Fruit fly (Drosophila melanogaster) whole organism, embryonic: Measurements from ENCODE around the gene Cdc5.
A peak's percentile ranks its signal among the peaks of the same experiment; 100 is the strongest.

Experiments used
- ATbp ChIP-seq: fragments of 200-800 bp; sonication (Bioruptor generic); optimal IDR thresholded peaks from 2 replicates; lab custom pipeline; 2017; ENCODE audit warnings: missing biosample characterization, mild to moderate bottlenecking, missing genetic modification characterization, missing genetic modification reagents
- Ada2b ChIP-seq: fragments of 200-800 bp; sonication (Bioruptor generic); IDR thresholded peaks from 2 replicates; pipeline ENCODE4 v1.3.6; 2022; ENCODE audit warnings: missing biosample characterization, missing genetic modification characterization
- CG10209 ChIP-seq: fragments of 200-800 bp; sonication (Bioruptor generic); optimal IDR thresholded peaks from 3 replicates; lab custom pipeline; 2017; ENCODE audit warnings: missing biosample characterization, mild to moderate bottlenecking, missing genetic modification characterization, missing genetic modification reagents
- CG11560 ChIP-seq: fragments of 200-800 bp; sonication (Bioruptor generic); IDR thresholded peaks from 3 replicates; pipeline ENCODE4 v1.3.6; 2022; ENCODE audit warnings: missing biosample characterization, missing genetic modification characterization
- CG12071 ChIP-seq: fragments of 200-800 bp; sonication (Bioruptor generic); optimal IDR thresholded peaks from 3 replicates; lab custom pipeline; 2018; ENCODE audit warnings: missing biosample characterization, mild to moderate bottlenecking, missing genetic modification characterization
- CG12769 ChIP-seq: fragments of 200-800 bp; sonication (Bioruptor generic); optimal IDR thresholded peaks from 2 replicates; lab custom pipeline; 2019; ENCODE audit warnings: missing biosample characterization, mild to moderate bottlenecking, missing genetic modification characterization, moderate library complexity
- CG13123 ChIP-seq: fragments of 200-800 bp; sonication (Bioruptor generic); optimal IDR thresholded peaks from 2 replicates; lab custom pipeline; 2016; ENCODE audit warnings: missing biosample characterization, missing genetic modification characterization
- CG13775 ChIP-seq: fragments of 200-800 bp; sonication (Bioruptor generic); optimal IDR thresholded peaks from 3 replicates; lab custom pipeline; 2017; ENCODE audit warnings: missing biosample characterization, mild to moderate bottlenecking, missing genetic modification characterization
- CG14860 ChIP-seq: fragments of 200-800 bp; sonication (Bioruptor generic); IDR thresholded peaks from 3 replicates; pipeline ENCODE4 v1.3.6; 2022; ENCODE audit warnings: missing biosample characterization, missing genetic modification characterization; ENCODE audit not compliant: partially characterized antibody
- CG1602 ChIP-seq: fragments of 200-800 bp; sonication (Bioruptor generic); optimal IDR thresholded peaks from 3 replicates; lab custom pipeline; 2016; ENCODE audit warnings: missing biosample characterization, missing genetic modification characterization
- CG17328 ChIP-seq: fragments of 200-800 bp; sonication (Bioruptor generic); IDR thresholded peaks from 2 replicates; pipeline ENCODE4 v1.3.6; 2022; ENCODE audit warnings: missing biosample characterization, missing genetic modification characterization
- CG17568 ChIP-seq: fragments of 200-800 bp; sonication (Bioruptor generic); optimal IDR thresholded peaks from 2 replicates; lab custom pipeline; 2018; ENCODE audit warnings: missing biosample characterization, mild to moderate bottlenecking, missing genetic modification characterization, moderate library complexity
- CG18011 ChIP-seq: fragments of 200-800 bp; sonication (Bioruptor generic); optimal IDR thresholded peaks from 2 replicates; lab custom pipeline; 2017; ENCODE audit warnings: missing biosample characterization, missing genetic modification characterization, mild to moderate bottlenecking, moderate library complexity, missing genotype
- CG18619 ChIP-seq: fragments of 200-800 bp; sonication (Bioruptor generic); optimal IDR thresholded peaks from 3 replicates; lab custom pipeline; 2017; ENCODE audit warnings: missing biosample characterization, mild to moderate bottlenecking, missing genetic modification characterization
- CG30403 ChIP-seq: fragments of 200-800 bp; sonication (Bioruptor generic); optimal IDR thresholded peaks from 3 replicates; lab custom pipeline; 2016; ENCODE audit warnings: missing biosample characterization, missing genetic modification characterization
- CG30431 ChIP-seq: fragments of 200-800 bp; sonication (Bioruptor generic); optimal IDR thresholded peaks from 2 replicates; lab custom pipeline; 2017; ENCODE audit warnings: missing biosample characterization, missing genetic modification characterization
- CG31365 ChIP-seq: fragments of 200-800 bp; sonication (Bioruptor generic); optimal IDR thresholded peaks from 2 replicates; lab custom pipeline; 2018; ENCODE audit warnings: missing biosample characterization, mild to moderate bottlenecking, missing genetic modification characterization
- CG32767 ChIP-seq: fragments of 200-800 bp; sonication (Bioruptor generic); IDR thresholded peaks from 2 replicates; pipeline ENCODE4 v1.3.6; 2022; ENCODE audit warnings: missing biosample characterization, missing genetic modification characterization
- CG3995 ChIP-seq: fragments of 200-800 bp; sonication (Bioruptor generic); optimal IDR thresholded peaks from 3 replicates; lab custom pipeline; 2016; ENCODE audit warnings: missing biosample characterization, missing genetic modification characterization
- CG4854 ChIP-seq: fragments of 200-800 bp; sonication (Bioruptor generic); optimal IDR thresholded peaks from 2 replicates; lab custom pipeline; 2016; ENCODE audit warnings: missing biosample characterization, missing genetic modification characterization, inconsistent platforms
- CG5245 ChIP-seq: fragments of 200-800 bp; sonication (Bioruptor generic); optimal IDR thresholded peaks from 3 replicates; lab custom pipeline; 2016; ENCODE audit warnings: missing biosample characterization, missing genetic modification characterization
- CG9215 ChIP-seq: fragments of 200-800 bp; sonication (Bioruptor generic); IDR thresholded peaks from 2 replicates; pipeline ENCODE4 v1.3.6; 2022; ENCODE audit warnings: missing biosample characterization, missing genetic modification characterization
- Dll ChIP-seq: fragments of 200-800 bp; sonication (Bioruptor generic); IDR thresholded peaks from 4 replicates; pipeline ENCODE4 v1.3.6; 2022; ENCODE audit warnings: missing biosample characterization, missing genetic modification characterization; ENCODE audit not compliant: partially characterized antibody
- E2f1 ChIP-seq: fragments of 200-800 bp; sonication (Bioruptor generic); IDR thresholded peaks from 2 replicates; pipeline ENCODE4 v1.3.6; 2022; ENCODE audit warnings: missing biosample characterization, missing genetic modification characterization
- Eip74EF ChIP-seq, 2 experiments: fragments of 200-800 bp in 1 of 2; fragments of >200 bp in 1 of 2; sonication (Bioruptor generic) in 1 of 2; optimal IDR thresholded peaks; 2 replicates each; lab custom pipeline; 2017 to 2019; ENCODE audit warnings: missing biosample characterization in 2 of 2, missing genetic modification characterization in 2 of 2, mild to moderate bottlenecking in 1 of 2, moderate library complexity in 1 of 2
- Hey ChIP-seq: fragments of 200-800 bp; sonication (Bioruptor generic); optimal IDR thresholded peaks from 3 replicates; lab custom pipeline; 2018; ENCODE audit warnings: missing biosample characterization, mild to moderate bottlenecking, missing genetic modification characterization
- Hmx ChIP-seq: fragments of 200-800 bp; sonication (Bioruptor generic); optimal IDR thresholded peaks from 2 replicates; lab custom pipeline; 2016; ENCODE audit warnings: missing biosample characterization, missing genetic modification characterization
- Hr3 ChIP-seq: fragments of 200-800 bp; sonication (Bioruptor generic); optimal IDR thresholded peaks from 3 replicates; lab custom pipeline; 2016; ENCODE audit warnings: missing biosample characterization, missing genetic modification characterization
- Mad ChIP-seq: fragments of 200-800 bp; sonication (Bioruptor generic); optimal IDR thresholded peaks from 2 replicates; lab custom pipeline; 2016; ENCODE audit warnings: missing biosample characterization, missing genetic modification characterization
- NC2α ChIP-seq: fragments of 200-800 bp; sonication (Bioruptor generic); optimal IDR thresholded peaks from 2 replicates; lab custom pipeline; 2016; ENCODE audit warnings: missing biosample characterization, missing genetic modification characterization
- Neu2 ChIP-seq: fragments of 200-800 bp; sonication (Bioruptor generic); optimal IDR thresholded peaks from 3 replicates; lab custom pipeline; 2016; ENCODE audit warnings: missing biosample characterization, missing genetic modification characterization, borderline replicate concordance
- Ptx1 ChIP-seq: fragments of 200-800 bp; sonication (Bioruptor generic); IDR thresholded peaks from 2 replicates; pipeline ENCODE4 v1.3.6; 2022; ENCODE audit warnings: missing biosample characterization, missing genetic modification characterization
- Trl ChIP-seq, 3 experiments: fragments of >200 bp in 2 of 3; fragments of 200-800 bp in 1 of 3; sonication (Bioruptor generic) in 1 of 3; optimal IDR thresholded peaks; 2 replicates in 1 of 3; 3 replicates in 2 of 3; lab custom pipeline; 2016 to 2017; ENCODE audit warnings: missing biosample characterization in 1 of 3, missing genetic modification characterization in 1 of 3
- abd-A ChIP-seq: fragments of 200-800 bp; sonication (Bioruptor generic); optimal IDR thresholded peaks from 3 replicates; lab custom pipeline; 2019; ENCODE audit warnings: missing biosample characterization, mild to moderate bottlenecking, missing genetic modification characterization, moderate library complexity
- ac ChIP-seq: fragments of 200-800 bp; sonication (Bioruptor generic); optimal IDR thresholded peaks from 3 replicates; lab custom pipeline; 2017; ENCODE audit warnings: missing biosample characterization, mild to moderate bottlenecking, missing genetic modification characterization
- ap ChIP-seq: fragments of 200-800 bp; sonication (Bioruptor generic); IDR thresholded peaks from 2 replicates; pipeline ENCODE4 v1.3.6; 2022; ENCODE audit warnings: missing biosample characterization, missing genetic modification characterization
- cato ChIP-seq: fragments of 200-800 bp; sonication (Bioruptor generic); optimal IDR thresholded peaks from 2 replicates; lab custom pipeline; 2016; ENCODE audit warnings: missing biosample characterization, missing genetic modification characterization, borderline replicate concordance
- crol ChIP-seq: fragments of 200-800 bp; sonication (Bioruptor generic); IDR thresholded peaks from 2 replicates; pipeline ENCODE4 v1.3.6; 2022; ENCODE audit warnings: missing biosample characterization, missing genetic modification characterization
- fu2 ChIP-seq: fragments of 200-800 bp; sonication (Bioruptor generic); optimal IDR thresholded peaks from 2 replicates; lab custom pipeline; 2016; ENCODE audit warnings: missing biosample characterization, missing genetic modification characterization
- gsb ChIP-seq: fragments of 200-800 bp; sonication (Bioruptor generic); IDR thresholded peaks from 2 replicates; pipeline ENCODE4 v1.3.6; 2022; ENCODE audit warnings: missing biosample characterization, missing genetic modification characterization
- h ChIP-seq: fragments of >200 bp; optimal IDR thresholded peaks from 2 replicates; lab custom pipeline; 2017
- her ChIP-seq: fragments of 200-800 bp; sonication (Bioruptor generic); optimal IDR thresholded peaks from 2 replicates; lab custom pipeline; 2016; ENCODE audit warnings: missing biosample characterization, missing genetic modification characterization
- jing ChIP-seq: fragments of 200-800 bp; sonication (Bioruptor generic); optimal IDR thresholded peaks from 2 replicates; lab custom pipeline; 2018; ENCODE audit warnings: missing biosample characterization, mild to moderate bottlenecking, missing genetic modification characterization
- luna ChIP-seq: fragments of 200-800 bp; sonication (Bioruptor generic); optimal IDR thresholded peaks from 2 replicates; lab custom pipeline; 2016; ENCODE audit warnings: missing biosample characterization, missing genetic modification characterization
- pb ChIP-seq: fragments of 200-800 bp; sonication (Bioruptor generic); optimal IDR thresholded peaks from 3 replicates; lab custom pipeline; 2016; ENCODE audit warnings: missing biosample characterization, missing genetic modification characterization
- peb ChIP-seq: fragments of 200-800 bp; sonication (Bioruptor generic); IDR thresholded peaks from 2 replicates; pipeline ENCODE4 v1.3.6; 2022; ENCODE audit warnings: missing biosample characterization, missing genetic modification characterization
- sc ChIP-seq, 3 experiments: fragments of >200 bp in 2 of 3; fragments of 200-800 bp in 1 of 3; sonication (Bioruptor generic) in 1 of 3; optimal IDR thresholded peaks; 2 replicates in 2 of 3; 3 replicates in 1 of 3; lab custom pipeline; 2017; ENCODE audit warnings: mild to moderate bottlenecking in 1 of 3, missing biosample characterization in 1 of 3, missing genetic modification characterization in 1 of 3, missing genetic modification reagents in 1 of 3
- scrt ChIP-seq: fragments of 200-800 bp; sonication (Bioruptor generic); optimal IDR thresholded peaks from 2 replicates; lab custom pipeline; 2018; ENCODE audit warnings: missing biosample characterization, mild to moderate bottlenecking, missing genetic modification characterization, moderate library complexity
- sim ChIP-seq: fragments of 200-800 bp; sonication (Bioruptor generic); IDR thresholded peaks from 2 replicates; pipeline ENCODE4 v1.3.6; 2022; ENCODE audit warnings: missing biosample characterization, missing genetic modification characterization
- slp2 ChIP-seq: fragments of 200-800 bp; sonication (Bioruptor generic); optimal IDR thresholded peaks from 2 replicates; lab custom pipeline; 2016; ENCODE audit warnings: missing biosample characterization, missing genetic modification characterization
- sqz ChIP-seq: fragments of 200-800 bp; sonication (Bioruptor generic); optimal IDR thresholded peaks from 3 replicates; lab custom pipeline; 2018; ENCODE audit warnings: missing biosample characterization, mild to moderate bottlenecking, missing genetic modification characterization

Cdc5 gene

dm6 chr3L:378072-378423, 16.9 kb upstream of the Cdc5 start (continued):
- TF ChIP-seq Dll (peak; percentile 46; the same call in 1 of the 4 replicates), abd-A (tag; lab: Kevin White, UChicago) (peak; percentile 98), pb (GFP tag; lab: Kevin White, UChicago) (peak; percentile 32), Eip74EF (GFP tag; optimal IDR thresholded peaks at IDR 0.05; lab: Kevin White, UChicago) (no peak), gsb (GFP tag; lab: Robert Waterston, UW) (no peak), CG32767 (GFP tag; lab: Robert Waterston, UW) (peak; percentile 33; the same call in 1 of the 2 replicates), CG13775 (GFP tag; lab: Kevin White, UChicago) (no peak), CG13123 (GFP tag; lab: Kevin White, UChicago) (no peak), CG3995 (GFP tag; lab: Kevin White, UChicago) (no peak), Hmx (GFP tag; lab: Kevin White, UChicago) (no peak), sqz (GFP tag; lab: Kevin White, UChicago) (no peak), h (lab: Kevin White, UChicago) (no peak), ac (GFP tag; lab: Kevin White, UChicago) (no peak), Ptx1 (no peak), scrt (no peak), CG14860 (GFP tag; lab: Robert Waterston, UW) (peak; percentile 64), slp2 (GFP tag; lab: Kevin White, UChicago) (no peak), CG11560 (tag; lab: Robert Waterston, UW) (no peak), cato (no peak), Trl (optimal IDR thresholded peaks at IDR 0.05; lab: Kevin White, UChicago) (peak; percentile 50 to 62), Trl (GFP tag; optimal IDR thresholded peaks at IDR 0.05; lab: Kevin White, UChicago) (no peak), CG12769 (tag; lab: Kevin White, UChicago) (peak; percentile 57), CG4854 (GFP tag; lab: Kevin White, UChicago) (no peak), CG17328 (GFP tag; lab: Robert Waterston, UW) (no peak), ATbp (GFP tag; lab: Kevin White, UChicago) (no peak), CG18619 (GFP tag; lab: Kevin White, UChicago) (no peak), sim (GFP tag; lab: Robert Waterston, UW) (no peak), CG31365 (tag; lab: Kevin White, UChicago) (no peak), Neu2 (no peak), CG12071 (GFP tag; lab: Kevin White, UChicago) (no peak), crol (GFP tag; lab: Robert Waterston, UW) (peak; percentile 43; the same call in 1 of the 2 replicates), luna (GFP tag; lab: Kevin White, UChicago) (no peak), her (GFP tag; lab: Kevin White, UChicago) (no peak), ap (GFP tag; lab: Robert Waterston, UW) (no peak), CG9215 (no peak), peb (GFP tag; lab: Robert Waterston, UW) (no peak), sc (optimal IDR thresholded peaks at IDR 0.05; lab: Kevin White, UChicago) (no peak), sc (GFP tag; optimal IDR thresholded peaks at IDR 0.05; lab: Kevin White, UChicago) (no peak), CG30403 (GFP tag; lab: Kevin White, UChicago) (no peak), CG1602 (GFP tag; lab: Kevin White, UChicago) (no peak), CG30431 (no peak), Mad (GFP tag; lab: Kevin White, UChicago) (no peak), fu2 (GFP tag; lab: Kevin White, UChicago) (no peak), Hr3 (no peak), CG18011 (GFP tag; lab: Kevin White, UChicago) (no peak), NC2α (no peak), jing (GFP tag; lab: Kevin White, UChicago) (peak; percentile 55), CG10209 (GFP tag; lab: Kevin White, UChicago) (no peak), Ada2b (GFP tag; lab: Robert Waterston, UW) (no peak), CG5245 (GFP tag; lab: Kevin White, UChicago) (no peak), Hey (peak; percentile 25), E2f1 (GFP tag; lab: Robert Waterston, UW) (no peak), CG17568 (GFP tag; lab: Kevin White, UChicago) (no peak)
